Worm (Caenorhabditis elegans): ENCODE measurements around the gene nep-6.

nep-6 gene

DNA sequence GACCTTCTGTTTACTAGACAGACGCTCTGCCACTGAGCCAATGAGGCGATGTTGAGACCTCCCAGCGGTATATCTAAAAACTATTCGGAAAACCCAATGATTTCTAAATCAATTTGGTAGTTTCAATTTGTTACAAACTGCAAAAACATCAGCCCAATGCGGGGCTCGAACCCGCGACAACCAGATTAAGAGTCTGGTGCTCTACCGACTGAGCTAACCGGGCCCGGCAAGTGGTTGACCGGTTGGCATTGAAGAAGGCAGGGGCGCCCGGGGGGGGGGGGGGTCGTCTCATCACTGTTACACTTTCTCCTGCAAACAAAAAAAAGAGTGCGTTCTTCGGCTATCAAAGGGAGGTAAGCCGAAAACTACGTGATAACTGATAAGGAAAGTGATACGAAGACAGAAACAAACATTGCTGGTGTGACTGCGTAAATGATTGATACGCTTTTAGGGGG, 22.6 kb downstream of the nep-6 start:
- TF ChIP-seq nhr-129 (tag; optimal IDR thresholded peaks at IDR 0.05) (peak; percentile 12), fos-1 (tag; optimal IDR thresholded peaks at IDR 0.05) (peak; percentile 64), egl-27 (tag; optimal IDR thresholded peaks at IDR 0.05) (peak; percentile 7), nhr-21 (tag; optimal IDR thresholded peaks at IDR 0.05) (peak; percentile 6), sma-3 (GFP tag; optimal IDR thresholded peaks at IDR 0.05) (peak; percentile 68), crh-2 (tag; optimal IDR thresholded peaks at IDR 0.05) (peak; percentile 29), gmeb-1 (tag; optimal IDR thresholded peaks at IDR 0.05) (peak; percentile 46), mbf-1 (tag; optimal IDR thresholded peaks at IDR 0.05) (no peak), alr-1 (tag; optimal IDR thresholded peaks at IDR 0.05) (no peak), sma-9 (GFP tag; optimal IDR thresholded peaks at IDR 0.05) (peak; percentile 16), sma-9 (tag; optimal IDR thresholded peaks at IDR 0.05) (no peak), lin-13 (GFP tag; optimal IDR thresholded peaks at IDR 0.05) (peak; percentile 27), ceh-82 (tag; optimal IDR thresholded peaks at IDR 0.05) (no peak), lin-39 (tag; optimal IDR thresholded peaks at IDR 0.05) (no peak)

DNA sequence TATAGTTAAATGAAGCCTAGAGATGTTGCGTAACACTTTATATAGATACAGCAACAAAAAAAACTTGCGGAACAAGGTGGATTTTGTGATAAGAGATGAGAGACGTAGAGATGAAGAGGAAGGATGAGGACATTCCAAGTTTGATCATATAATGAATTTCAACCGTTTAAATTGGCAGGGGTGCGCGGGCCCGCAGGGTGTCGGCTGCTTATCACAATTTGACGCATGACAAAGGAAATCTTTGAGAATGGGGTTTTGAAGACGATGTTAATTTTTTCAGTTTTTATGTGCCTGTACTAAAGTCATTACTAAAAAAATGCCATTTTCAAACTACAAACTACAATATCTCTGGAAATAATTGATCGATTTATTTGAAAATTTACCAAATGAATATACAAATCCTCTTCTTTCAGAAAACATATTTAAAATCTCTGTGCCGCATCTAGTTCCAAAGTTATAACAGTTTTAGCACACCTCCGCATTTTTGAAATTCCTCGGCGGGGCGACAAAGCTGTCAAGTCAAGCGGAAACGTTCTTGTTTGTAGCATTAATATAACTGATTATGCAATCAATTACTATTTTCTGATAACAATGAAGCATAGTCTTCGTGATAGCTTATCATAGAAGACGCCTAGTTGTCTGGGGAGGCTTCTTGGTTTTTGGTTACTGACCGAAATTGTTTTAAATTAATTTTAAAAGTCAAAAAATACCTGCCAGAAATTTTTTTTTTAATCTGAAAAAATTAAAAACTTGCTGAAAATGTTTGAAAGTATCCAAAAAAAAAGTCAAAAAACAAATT, 23.4 kb downstream of the nep-6 start:
- TF ChIP-seq sma-9 (GFP tag; optimal IDR thresholded peaks at IDR 0.05) (peak; percentile 90), sma-9 (tag; optimal IDR thresholded peaks at IDR 0.05) (no peak), blmp-1 (tag; optimal IDR thresholded peaks at IDR 0.05; ENCODE audit: insufficient read depth) (no peak), sma-3 (GFP tag; optimal IDR thresholded peaks at IDR 0.05) (peak; percentile 66), nhr-10 (tag; optimal IDR thresholded peaks at IDR 0.05) (no peak), nhr-11 (tag; optimal IDR thresholded peaks at IDR 0.05) (no peak), snpc-4 (tag; optimal IDR thresholded peaks at IDR 0.05) (peak; percentile 59), fos-1 (tag; optimal IDR thresholded peaks at IDR 0.05) (peak; percentile 72), zag-1 (tag; optimal IDR thresholded peaks at IDR 0.05) (no peak)

DNA sequence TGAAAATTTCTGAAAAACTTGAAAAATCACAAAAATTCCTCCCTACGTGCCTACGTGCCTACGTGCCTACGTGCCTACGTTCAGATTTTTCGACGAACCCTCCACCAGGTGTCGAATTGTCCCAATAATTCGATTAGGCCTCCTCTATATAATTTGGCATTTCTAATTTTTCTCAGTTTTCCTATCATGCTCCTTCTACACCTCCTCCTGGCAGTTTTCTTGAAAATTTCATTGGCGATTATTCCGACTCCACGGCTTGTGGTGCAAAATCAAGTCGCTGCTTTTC, 24.0 kb downstream of the nep-6 start, which contains the start of gene C16C8.17:
Gene C16C8.17, plus strand, starts transcription at position 187 of the 286 bp plus-strand sequence.
- TF ChIP-seq ztf-1 (GFP tag; conservative IDR thresholded peaks at IDR 0.05): no peak
- TF ChIP-seq alr-1 (tag; optimal IDR thresholded peaks at IDR 0.05): no peak
- no peak for TF ChIP-seq nhr-25 (tag; optimal IDR thresholded peaks at IDR 0.05)
- TF ChIP-seq ceh-16 (tag; optimal IDR thresholded peaks at IDR 0.05): no peak
- TF ChIP-seq sma-3 (GFP tag; optimal IDR thresholded peaks at IDR 0.05): no peak
- TF ChIP-seq zag-1 (tag; optimal IDR thresholded peaks at IDR 0.05): no peak
- TF ChIP-seq nhr-77 (tag; optimal IDR thresholded peaks at IDR 0.05): no peak
- no peak for TF ChIP-seq egl-27 (tag; optimal IDR thresholded peaks at IDR 0.05)
- no peak for TF ChIP-seq dmd-4 (tag; optimal IDR thresholded peaks at IDR 0.05)
- no peak for TF ChIP-seq lin-13 (GFP tag; optimal IDR thresholded peaks at IDR 0.05)
- no peak for TF ChIP-seq fos-1 (tag; optimal IDR thresholded peaks at IDR 0.05)
- TF ChIP-seq crh-2 (tag; optimal IDR thresholded peaks at IDR 0.05): no peak
- TF ChIP-seq ceh-82 (tag; optimal IDR thresholded peaks at IDR 0.05): no peak
- TF ChIP-seq lin-39 (tag; optimal IDR thresholded peaks at IDR 0.05): no peak
- no peak for TF ChIP-seq unc-39 (tag; optimal IDR thresholded peaks at IDR 0.05)
- TF ChIP-seq nhr-12 (tag; optimal IDR thresholded peaks at IDR 0.05): no peak
- TF ChIP-seq R02D3.7 (tag; optimal IDR thresholded peaks at IDR 0.05): no peak
- no peak for TF ChIP-seq nhr-237 (tag; optimal IDR thresholded peaks at IDR 0.05)

DNA sequence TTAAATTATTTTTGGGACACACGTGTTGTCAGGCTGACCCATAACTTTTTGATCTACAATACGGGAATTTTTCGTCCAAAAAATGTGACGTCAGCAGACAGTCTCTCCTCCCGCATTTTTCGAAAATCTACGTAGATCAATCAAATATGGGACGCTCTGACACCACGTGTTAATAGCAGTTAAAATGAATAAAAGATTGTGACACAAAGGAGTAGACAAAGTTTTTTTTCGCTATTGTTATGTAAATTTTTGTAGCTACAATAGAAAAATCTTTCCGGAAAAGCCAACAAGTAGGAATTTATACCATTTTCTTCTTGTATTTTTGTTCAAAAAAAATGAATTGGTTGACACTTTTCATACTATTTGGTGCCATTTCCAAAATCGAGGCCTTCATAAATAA, 24.7 kb downstream of the nep-6 start, which contains the start of gene C16C8.27:
Gene C16C8.27, plus strand, starts transcription at position 301 of the 400 bp plus-strand sequence.
- TF ChIP-seq sem-4 (tag; optimal IDR thresholded peaks at IDR 0.05): no peak
- TF ChIP-seq Y55F3AM.14 (GFP tag; optimal IDR thresholded peaks at IDR 0.05): no peak
- no peak for TF ChIP-seq ZK546.5 (tag; optimal IDR thresholded peaks at IDR 0.05)
- TF ChIP-seq alr-1 (tag; optimal IDR thresholded peaks at IDR 0.05): no peak
- TF ChIP-seq nhr-11 (tag; optimal IDR thresholded peaks at IDR 0.05): no peak
- TF ChIP-seq dmd-4 (tag; optimal IDR thresholded peaks at IDR 0.05): no peak
- no peak for TF ChIP-seq skn-1 (tag; optimal IDR thresholded peaks at IDR 0.05)
- TF ChIP-seq C34F6.9 (tag; optimal IDR thresholded peaks at IDR 0.05): no peak

DNA sequence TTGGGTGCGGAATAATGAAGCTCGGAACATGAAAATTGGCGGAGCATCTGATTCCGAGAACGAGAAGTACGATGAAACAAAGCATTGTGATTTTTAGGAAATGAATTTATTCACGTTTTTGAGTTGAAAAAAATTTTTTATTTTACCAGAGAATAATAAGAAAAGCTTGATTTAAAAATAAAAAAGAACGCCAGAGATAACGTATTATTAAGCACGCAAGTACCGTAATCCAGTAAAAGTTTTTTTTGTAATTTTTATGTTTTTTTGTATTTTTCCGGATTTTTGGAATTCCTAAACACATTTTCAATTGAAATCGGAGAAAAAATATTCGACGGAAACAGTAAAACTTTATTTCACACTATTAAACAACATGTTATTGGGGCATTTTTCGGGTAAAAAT, 26.5 kb downstream of the nep-6 start, which contains the start of gene C16C8.22:
Gene C16C8.22, minus strand, starts transcription at position 101 of the 400 bp plus-strand sequence.
- TF ChIP-seq zag-1 (tag; optimal IDR thresholded peaks at IDR 0.05): no peak
- TF ChIP-seq elt-1 (tag; optimal IDR thresholded peaks at IDR 0.05): no peak
- TF ChIP-seq egl-27 (tag; optimal IDR thresholded peaks at IDR 0.05): no peak
- no peak for TF ChIP-seq fos-1 (tag; optimal IDR thresholded peaks at IDR 0.05)
- no peak for TF ChIP-seq unc-39 (tag; optimal IDR thresholded peaks at IDR 0.05)
- no peak for TF ChIP-seq lin-13 (GFP tag; optimal IDR thresholded peaks at IDR 0.05)
- no peak for TF ChIP-seq nhr-237 (tag; optimal IDR thresholded peaks at IDR 0.05)
- TF ChIP-seq ama-1 (optimal IDR thresholded peaks at IDR 0.05): no peak
- no peak for TF ChIP-seq mbf-1 (tag; optimal IDR thresholded peaks at IDR 0.05)
- no peak for TF ChIP-seq ztf-4 (tag; optimal IDR thresholded peaks at IDR 0.05)
- no peak for TF ChIP-seq peb-1 (tag; optimal IDR thresholded peaks at IDR 0.05)
- TF ChIP-seq F13H6.1 (tag; optimal IDR thresholded peaks at IDR 0.05): no peak

Measured in whole organism, L2 larva.